Worm (Caenorhabditis elegans): ENCODE results near the gene popl-7.

Gene popl-7

ce11 chrIV:13394686-13395085, 24.2 kb downstream of the popl-7 start:
- TF ChIP-seq unc-62 (GFP tag; optimal IDR thresholded peaks at IDR 0.05), result no peak

- TF ChIP-seq unc-62 (GFP tag; optimal IDR thresholded peaks at IDR 0.05), result no peak
Observed at ce11 chrIV:13395255-13395654, 24.8 kb downstream of the popl-7 start.

ce11 chrIV:13396375-13396774, 25.9 kb downstream of the popl-7 start:
- no peak for TF ChIP-seq unc-62 (GFP tag; optimal IDR thresholded peaks at IDR 0.05)

- no peak for TF ChIP-seq unc-62 (GFP tag; optimal IDR thresholded peaks at IDR 0.05)
Observed at ce11 chrIV:13398728-13399127, 28.2 kb downstream of the popl-7 start, which contains the start of gene Y62E10A.13. Y62E10A.13 (minus strand) TSS chrIV:13399053.

- TF ChIP-seq unc-62 (GFP tag; optimal IDR thresholded peaks at IDR 0.05), result no peak
Observed at ce11 chrIV:13400456-13401364, 30.2 kb downstream of the popl-7 start, which contains the start of the genes memi-2 and cyp-31A5. memi-2 (minus strand) TSS chrIV:13400506. cyp-31A5 (plus strand) TSS chrIV:13401289.

ce11 chrIV:13408018-13408417, 37.5 kb downstream of the popl-7 start, which contains the start of gene Y62E10A.19:
Y62E10A.19 (minus strand) TSS chrIV:13408306.
- no peak for TF ChIP-seq unc-62 (GFP tag; optimal IDR thresholded peaks at IDR 0.05)

- no peak for TF ChIP-seq unc-62 (GFP tag; optimal IDR thresholded peaks at IDR 0.05)
Observed at ce11 chrIV:13412845-13413383, 42.4 kb downstream of the popl-7 start, which contains the start of gene gcl-1. gcl-1 (minus strand) TSS chrIV:13412895.

ce11 chrIV:13415739-13416271, 45.3 kb downstream of the popl-7 start, which contains the start of the genes pik-1 and aptf-2:
pik-1 (plus strand) TSS chrIV:13416041.
aptf-2 (minus strand) TSS chrIV:13416051.
- no peak for TF ChIP-seq unc-62 (GFP tag; optimal IDR thresholded peaks at IDR 0.05)

Data from whole organism, dauer.